Worm (Caenorhabditis elegans): ENCODE results near the gene dnj-16.

The dnj-16 gene

ce11 chrIII:4150919-4151318 lies 40.0 kb upstream of the dnj-16 start (continued):
- TF ChIP-seq nhr-179 (tag; optimal IDR thresholded peaks at IDR 0.05) (no peak), hlh-26 (GFP tag; conservative IDR thresholded peaks at IDR 0.05) (no peak), sdz-38 (tag; optimal IDR thresholded peaks at IDR 0.05) (no peak), K12H6.12 (tag; optimal IDR thresholded peaks at IDR 0.05) (peak; percentile 28), ceh-40 (GFP tag; IDR thresholded peaks at IDR 0.05) (no peak), egl-44 (GFP tag; IDR thresholded peaks at IDR 0.05) (no peak), Y56A3A.18 (GFP tag; IDR thresholded peaks at IDR 0.05) (no peak), Y53G8AR.9 (GFP tag; conservative IDR thresholded peaks at IDR 0.05) (no peak), ceh-91 (GFP tag; IDR thresholded peaks at IDR 0.05) (no peak), F23B12.7 (tag; optimal IDR thresholded peaks at IDR 0.05; ENCODE audit: insufficient read depth) (peak; percentile 40), sptf-2 (GFP tag; optimal IDR thresholded peaks at IDR 0.05) (no peak), cebp-2 (GFP tag; IDR thresholded peaks at IDR 0.05) (no peak), dox-1 (GFP tag; IDR thresholded peaks at IDR 0.05) (peak; percentile 48), fkh-3 (tag; optimal IDR thresholded peaks at IDR 0.05) (no peak), lag-1 (GFP tag; IDR thresholded peaks at IDR 0.05) (no peak), bed-2 (GFP tag; IDR thresholded peaks at IDR 0.05) (no peak), efl-1 (GFP tag; optimal IDR thresholded peaks at IDR 0.05) (peak; percentile 80), ztf-22 (GFP tag; optimal IDR thresholded peaks at IDR 0.05) (no peak), ekl-4 (GFP tag; IDR thresholded peaks at IDR 0.05) (peak; percentile 59), let-607 (tag; optimal IDR thresholded peaks at IDR 0.05) (no peak), madf-10 (tag; optimal IDR thresholded peaks at IDR 0.05) (no peak), nhr-120 (GFP tag; IDR thresholded peaks at IDR 0.05) (no peak), hsf-1 (GFP tag; IDR thresholded peaks at IDR 0.05) (peak; percentile 85), F52B5.7 (tag; optimal IDR thresholded peaks at IDR 0.05) (no peak), dpff-1 (tag; optimal IDR thresholded peaks at IDR 0.05) (no peak), bed-1 (GFP tag; IDR thresholded peaks at IDR 0.05) (no peak), F10E7.11 (tag; optimal IDR thresholded peaks at IDR 0.05) (no peak), tbx-9 (tag; optimal IDR thresholded peaks at IDR 0.05; ENCODE audit: borderline replicate concordance) (no peak), xnd-1 (tag; optimal IDR thresholded peaks at IDR 0.05) (no peak), ztf-3 (GFP tag; optimal IDR thresholded peaks at IDR 0.05) (no peak), zim-3 (tag; optimal IDR thresholded peaks at IDR 0.05) (no peak), F37B4.10 (GFP tag; IDR thresholded peaks at IDR 0.05) (no peak), snpc-3.4 (tag; optimal IDR thresholded peaks at IDR 0.05) (no peak), egl-18 (GFP tag; IDR thresholded peaks at IDR 0.05) (no peak), hlh-12 (tag; optimal IDR thresholded peaks at IDR 0.05) (no peak), die-1 (tag; optimal IDR thresholded peaks at IDR 0.05) (no peak), F55B11.4 (tag; optimal IDR thresholded peaks at IDR 0.05; ENCODE audit: borderline replicate concordance, insufficient read depth) (no peak), F39B2.1 (GFP tag; IDR thresholded peaks at IDR 0.05) (no peak), tlf-1 (GFP tag; optimal IDR thresholded peaks at IDR 0.05) (no peak), B0035.1 (tag; optimal IDR thresholded peaks at IDR 0.05) (no peak), lsl-1 (GFP tag; optimal IDR thresholded peaks at IDR 0.05) (peak; percentile 74), mxl-1 (tag; optimal IDR thresholded peaks at IDR 0.05) (no peak), lir-1 (GFP tag; conservative IDR thresholded peaks at IDR 0.05) (no peak), K11D2.4 (GFP tag; IDR thresholded peaks at IDR 0.05) (no peak), rec-8 (tag; optimal IDR thresholded peaks at IDR 0.05) (no peak), lin-26 (GFP tag; IDR thresholded peaks at IDR 0.05) (no peak), lin-35 (GFP tag; optimal IDR thresholded peaks at IDR 0.05) (peak in 2 of 3 experiments; percentile 17 to 94), rpc-1 (optimal IDR thresholded peaks at IDR 0.05) (peak; percentile 4), rpc-1 (tag; optimal IDR thresholded peaks at IDR 0.05) (no peak), attf-6 (GFP tag; IDR thresholded peaks at IDR 0.05) (no peak)
